Worm (Caenorhabditis elegans): ENCODE data around the gene B0432.1.

B0432.1 gene

ce11 chrII:273872-274271, 23.3 kb upstream of the B0432.1 start, which contains the start of gene B0432.7:
Gene B0432.7 (minus strand): TSS chrII:273972.
- TF ChIP-seq ceh-36 (tag; optimal IDR thresholded peaks at IDR 0.05) (no peak), tbx-11 (GFP tag; IDR thresholded peaks at IDR 0.05) (no peak), B0310.2 (tag; optimal IDR thresholded peaks at IDR 0.05) (no peak), F13C5.2 (tag; optimal IDR thresholded peaks at IDR 0.05) (no peak)

- TF ChIP-seq F13C5.2 (tag; optimal IDR thresholded peaks at IDR 0.05): no peak
- no peak for TF ChIP-seq sea-1 (GFP tag; conservative IDR thresholded peaks at IDR 0.05)
- TF ChIP-seq hmbx-1 (tag; optimal IDR thresholded peaks at IDR 0.05): no peak
- TF ChIP-seq scrt-1 (GFP tag; IDR thresholded peaks at IDR 0.05): no peak
- TF ChIP-seq ama-1 (optimal IDR thresholded peaks at IDR 0.05): no peak
- no peak for TF ChIP-seq flt-1 (GFP tag; IDR thresholded peaks at IDR 0.05)
- no peak for TF ChIP-seq hnd-1 (tag; optimal IDR thresholded peaks at IDR 0.05)
- TF ChIP-seq pes-1 (GFP tag; IDR thresholded peaks at IDR 0.05): no peak
- no peak for TF ChIP-seq aly-1 (tag; optimal IDR thresholded peaks at IDR 0.05)
- no peak for TF ChIP-seq tbx-37 (GFP tag; conservative IDR thresholded peaks at IDR 0.05)
- TF ChIP-seq ets-7 (tag; optimal IDR thresholded peaks at IDR 0.05): no peak
- TF ChIP-seq tra-4 (tag; optimal IDR thresholded peaks at IDR 0.05): no peak
- TF ChIP-seq ceh-36 (tag; optimal IDR thresholded peaks at IDR 0.05): no peak
- no peak for TF ChIP-seq tbx-11 (GFP tag; IDR thresholded peaks at IDR 0.05)
- TF ChIP-seq B0310.2 (tag; optimal IDR thresholded peaks at IDR 0.05): no peak
Observed at ce11 chrII:278636-279035, 18.6 kb upstream of the B0432.1 start, which contains the start of gene B0432.8. Gene B0432.8 (minus strand): TSS chrII:278736.

- TF ChIP-seq hmg-4 (GFP tag; optimal IDR thresholded peaks at IDR 0.05): no peak
- no peak for TF ChIP-seq ama-1 (optimal IDR thresholded peaks at IDR 0.05)
- no peak for TF ChIP-seq tbx-37 (GFP tag; conservative IDR thresholded peaks at IDR 0.05)
- no peak for TF ChIP-seq B0310.2 (tag; optimal IDR thresholded peaks at IDR 0.05)
- no peak for TF ChIP-seq ceh-36 (tag; optimal IDR thresholded peaks at IDR 0.05)
- TF ChIP-seq ets-7 (tag; optimal IDR thresholded peaks at IDR 0.05): no peak
- no peak for TF ChIP-seq flt-1 (GFP tag; IDR thresholded peaks at IDR 0.05)
- no peak for TF ChIP-seq F13C5.2 (tag; optimal IDR thresholded peaks at IDR 0.05)
- no peak for TF ChIP-seq hnd-1 (tag; optimal IDR thresholded peaks at IDR 0.05)
- TF ChIP-seq hmbx-1 (tag; optimal IDR thresholded peaks at IDR 0.05): no peak
- TF ChIP-seq ceh-13 (GFP tag; optimal IDR thresholded peaks at IDR 0.05): no peak
- TF ChIP-seq scrt-1 (GFP tag; IDR thresholded peaks at IDR 0.05): no peak
- no peak for TF ChIP-seq tra-4 (tag; optimal IDR thresholded peaks at IDR 0.05)
- TF ChIP-seq aly-1 (tag; optimal IDR thresholded peaks at IDR 0.05): no peak
- no peak for TF ChIP-seq pes-1 (GFP tag; IDR thresholded peaks at IDR 0.05)
- no peak for TF ChIP-seq tbx-11 (GFP tag; IDR thresholded peaks at IDR 0.05)
- no peak for TF ChIP-seq sea-1 (GFP tag; conservative IDR thresholded peaks at IDR 0.05)
Observed at ce11 chrII:282483-282882, 14.7 kb upstream of the B0432.1 start, which contains the start of gene trul-1. Gene trul-1 (minus strand): TSS chrII:282583.

ce11 chrII:283594-283993, 13.6 kb upstream of the B0432.1 start, which contains the start of gene B0432.9:
Gene B0432.9 (minus strand): TSS chrII:283694.
- no peak for TF ChIP-seq ets-7 (tag; optimal IDR thresholded peaks at IDR 0.05)
- TF ChIP-seq tra-4 (tag; optimal IDR thresholded peaks at IDR 0.05): no peak
- TF ChIP-seq pes-1 (GFP tag; IDR thresholded peaks at IDR 0.05): no peak
- no peak for TF ChIP-seq sea-1 (GFP tag; conservative IDR thresholded peaks at IDR 0.05)
- no peak for TF ChIP-seq scrt-1 (GFP tag; IDR thresholded peaks at IDR 0.05)
- TF ChIP-seq hmbx-1 (tag; optimal IDR thresholded peaks at IDR 0.05): no peak
- TF ChIP-seq B0310.2 (tag; optimal IDR thresholded peaks at IDR 0.05): no peak
- TF ChIP-seq hmg-4 (GFP tag; optimal IDR thresholded peaks at IDR 0.05): no peak
- TF ChIP-seq hnd-1 (tag; optimal IDR thresholded peaks at IDR 0.05): no peak
- TF ChIP-seq tbx-11 (GFP tag; IDR thresholded peaks at IDR 0.05): no peak

- no peak for TF ChIP-seq sea-1 (GFP tag; conservative IDR thresholded peaks at IDR 0.05)
- no peak for TF ChIP-seq hnd-1 (tag; optimal IDR thresholded peaks at IDR 0.05)
- no peak for TF ChIP-seq ceh-13 (GFP tag; optimal IDR thresholded peaks at IDR 0.05)
- TF ChIP-seq hmg-4 (GFP tag; optimal IDR thresholded peaks at IDR 0.05): no peak
- no peak for TF ChIP-seq ama-1 (optimal IDR thresholded peaks at IDR 0.05)
- no peak for TF ChIP-seq ceh-36 (tag; optimal IDR thresholded peaks at IDR 0.05)
- TF ChIP-seq tbx-11 (GFP tag; IDR thresholded peaks at IDR 0.05): no peak
- no peak for TF ChIP-seq ets-7 (tag; optimal IDR thresholded peaks at IDR 0.05)
- no peak for TF ChIP-seq F13C5.2 (tag; optimal IDR thresholded peaks at IDR 0.05)
- no peak for TF ChIP-seq hmbx-1 (tag; optimal IDR thresholded peaks at IDR 0.05)
- no peak for TF ChIP-seq tbx-37 (GFP tag; conservative IDR thresholded peaks at IDR 0.05)
- no peak for TF ChIP-seq tra-4 (tag; optimal IDR thresholded peaks at IDR 0.05)
- no peak for TF ChIP-seq pes-1 (GFP tag; IDR thresholded peaks at IDR 0.05)
- TF ChIP-seq scrt-1 (GFP tag; IDR thresholded peaks at IDR 0.05): no peak
Observed at ce11 chrII:285627-286550, 11.3 kb upstream of the B0432.1 start, which contains the start of gene B0432.10. Gene B0432.10 (minus strand): TSS chrII:286275.

- no peak for TF ChIP-seq pes-1 (GFP tag; IDR thresholded peaks at IDR 0.05)
- no peak for TF ChIP-seq B0310.2 (tag; optimal IDR thresholded peaks at IDR 0.05)
- no peak for TF ChIP-seq ceh-36 (tag; optimal IDR thresholded peaks at IDR 0.05)
- no peak for TF ChIP-seq tbx-11 (GFP tag; IDR thresholded peaks at IDR 0.05)
- TF ChIP-seq flt-1 (GFP tag; IDR thresholded peaks at IDR 0.05): no peak
- TF ChIP-seq aly-1 (tag; optimal IDR thresholded peaks at IDR 0.05): no peak
- no peak for TF ChIP-seq F13C5.2 (tag; optimal IDR thresholded peaks at IDR 0.05)
- TF ChIP-seq scrt-1 (GFP tag; IDR thresholded peaks at IDR 0.05): no peak
- no peak for TF ChIP-seq hmbx-1 (tag; optimal IDR thresholded peaks at IDR 0.05)
- TF ChIP-seq hnd-1 (tag; optimal IDR thresholded peaks at IDR 0.05): no peak
- TF ChIP-seq ets-7 (tag; optimal IDR thresholded peaks at IDR 0.05): no peak
- TF ChIP-seq ama-1 (optimal IDR thresholded peaks at IDR 0.05): no peak
- TF ChIP-seq tra-4 (tag; optimal IDR thresholded peaks at IDR 0.05): no peak
- TF ChIP-seq ceh-13 (GFP tag; optimal IDR thresholded peaks at IDR 0.05): no peak
- no peak for TF ChIP-seq tbx-37 (GFP tag; conservative IDR thresholded peaks at IDR 0.05)
- TF ChIP-seq sea-1 (GFP tag; conservative IDR thresholded peaks at IDR 0.05): no peak
- TF ChIP-seq hmg-4 (GFP tag; optimal IDR thresholded peaks at IDR 0.05): no peak
Observed at ce11 chrII:286551-286724, 10.8 kb upstream of the B0432.1 start, which contains the start of gene misc-1. Gene misc-1 (plus strand): TSS chrII:286625.

- no peak for TF ChIP-seq tbx-11 (GFP tag; IDR thresholded peaks at IDR 0.05)
- no peak for TF ChIP-seq hnd-1 (tag; optimal IDR thresholded peaks at IDR 0.05)
- no peak for TF ChIP-seq F13C5.2 (tag; optimal IDR thresholded peaks at IDR 0.05)
- no peak for TF ChIP-seq hmg-4 (GFP tag; optimal IDR thresholded peaks at IDR 0.05)
- no peak for TF ChIP-seq ets-7 (tag; optimal IDR thresholded peaks at IDR 0.05)
- no peak for TF ChIP-seq ceh-13 (GFP tag; optimal IDR thresholded peaks at IDR 0.05)
- TF ChIP-seq tra-4 (tag; optimal IDR thresholded peaks at IDR 0.05): no peak
- TF ChIP-seq ama-1 (optimal IDR thresholded peaks at IDR 0.05): no peak
- no peak for TF ChIP-seq scrt-1 (GFP tag; IDR thresholded peaks at IDR 0.05)
Observed at ce11 chrII:288705-289205, 8.4 kb upstream of the B0432.1 start, which contains the start of gene mrpl-41. Gene mrpl-41 (plus strand): TSS chrII:288939.

Measured in whole organism, early embryonic.